Worm (Caenorhabditis elegans): ENCODE measurements around the gene F54D1.6.

DNA sequence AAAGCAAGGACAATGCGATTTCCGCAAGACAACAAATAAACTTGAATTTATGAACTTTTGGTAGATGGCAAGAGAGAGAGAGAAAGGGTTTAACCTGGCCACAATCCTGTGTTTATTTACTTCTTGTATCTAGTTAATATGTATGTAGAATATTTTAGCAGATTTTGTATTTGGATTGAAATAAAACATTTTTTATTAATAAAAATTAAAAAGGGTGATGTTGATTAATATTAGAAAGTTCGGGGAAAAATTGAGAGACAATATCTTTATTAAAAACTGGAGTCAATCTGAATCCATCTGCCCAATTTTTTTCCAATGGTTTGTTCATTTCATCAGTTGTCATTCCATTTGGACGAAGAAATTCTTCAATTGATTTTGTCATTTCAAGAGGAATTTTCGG, 21.5 kb upstream of the F54D1.6 start, which contains the start of gene col-127:
- TF ChIP-seq him-1 (tag; optimal IDR thresholded peaks at IDR 0.05) (no peak), dao-5 (tag; optimal IDR thresholded peaks at IDR 0.05) (no peak)

Data from whole organism, L4/young adult.